Worm (Caenorhabditis elegans) whole organism, mixed stage, embryonic: ENCODE measurements around the gene C04H5.7.

Experiments
- ces-1 ChIP-seq: fragments of 150-350 bp; optimal IDR thresholded peaks from 2 replicates; lab custom pipeline; 2014; ENCODE audit warnings: missing biosample characterization, missing genetic modification reagents, missing genetic modification characterization
- elt-3 ChIP-seq: fragments of 150-350 bp; optimal IDR thresholded peaks from 2 replicates; lab custom pipeline; 2014; ENCODE audit warnings: missing biosample characterization, missing genetic modification characterization
- hlh-1 ChIP-seq: fragments of 150-350 bp; optimal IDR thresholded peaks from 2 replicates; lab custom pipeline; 2014; ENCODE audit warnings: missing biosample characterization, missing genetic modification reagents, missing genetic modification characterization
- nhr-12 ChIP-seq: fragments of 150-350 bp; optimal IDR thresholded peaks from 2 replicates; lab custom pipeline; 2014; ENCODE audit warnings: missing biosample characterization, missing genetic modification characterization
- pha-4 ChIP-seq: fragments of 150-350 bp; optimal IDR thresholded peaks from 2 replicates; lab custom pipeline; 2018; ENCODE audit warnings: missing biosample characterization, missing genetic modification reagents, missing genetic modification characterization
- unc-39 ChIP-seq: fragments of 150-350 bp; optimal IDR thresholded peaks from 2 replicates; lab custom pipeline; 2014; ENCODE audit warnings: missing biosample characterization, missing genetic modification characterization
- unc-62 ChIP-seq: fragments of 150-350 bp; optimal IDR thresholded peaks from 2 replicates; lab custom pipeline; 2014; ENCODE audit warnings: missing biosample characterization, missing genetic modification reagents, missing genetic modification characterization

DNA sequence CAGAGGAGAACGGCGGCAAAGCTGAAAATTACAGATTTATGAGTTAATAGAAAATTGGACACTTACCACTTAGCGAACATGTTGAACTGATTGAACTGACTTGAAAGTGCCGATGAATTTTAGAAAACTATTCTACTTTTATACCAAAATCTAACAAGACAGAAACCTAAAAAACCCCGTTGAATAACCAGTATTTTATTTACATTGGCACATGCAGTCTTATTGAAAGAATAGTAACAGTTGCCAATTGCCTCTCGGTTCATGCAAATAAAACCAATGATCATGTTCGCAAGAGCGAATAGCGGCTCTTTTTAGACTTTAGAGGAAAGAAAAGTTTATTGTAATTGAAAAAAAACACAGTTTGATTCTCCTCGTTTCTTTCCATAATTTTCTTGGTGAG, 50.4 kb downstream of the C04H5.7 start, which contains the start of gene nspb-10:
- TF ChIP-seq unc-62 (GFP tag; lab: Kevin White, UChicago) (no peak), pha-4 (no peak), unc-39 (tag; lab: Kevin White, UChicago) (no peak), nhr-12 (tag; lab: Kevin White, UChicago) (no peak), elt-3 (tag; lab: Kevin White, UChicago) (no peak), hlh-1 (tag; lab: Kevin White, UChicago) (no peak), ces-1 (GFP tag; lab: Kevin White, UChicago) (no peak)
